Worm (Caenorhabditis elegans) whole organism, L1 larva: ENCODE results near the gene pro-1.
A peak's percentile ranks its signal among the peaks of the same experiment; 100 is the strongest.

Experiments
- C04F5.9 ChIP-seq: sonication (generic microtip); optimal IDR thresholded peaks from 2 replicates; lab custom pipeline; 2016; ENCODE audit warnings: missing genetic modification characterization, missing compliant biosample characterization
- C16A3.4 ChIP-seq: fragments of 150-350 bp; optimal IDR thresholded peaks from 2 replicates; lab custom pipeline; 2014; ENCODE audit warnings: missing biosample characterization, missing genetic modification characterization
- F16B12.6 ChIP-seq: fragments of 150-350 bp; optimal IDR thresholded peaks from 2 replicates; lab custom pipeline; 2014; ENCODE audit warnings: missing biosample characterization, missing genetic modification characterization
- Y116A8C.19 ChIP-seq: sonication (generic microtip); optimal IDR thresholded peaks from 2 replicates; lab custom pipeline; 2016; ENCODE audit warnings: missing compliant biosample characterization, missing genetic modification characterization, borderline replicate concordance
- aha-1 ChIP-seq: fragments of 150-350 bp; optimal IDR thresholded peaks from 2 replicates; lab custom pipeline; 2014; ENCODE audit warnings: missing biosample characterization, missing genetic modification characterization
- alr-1 ChIP-seq: fragments of 200-800 bp; sonication (Bioruptor generic); optimal IDR thresholded peaks from 2 replicates; lab custom pipeline; 2018; ENCODE audit warnings: borderline replicate concordance, mild to moderate bottlenecking, missing genetic modification characterization, missing compliant biosample characterization
- ceh-63 ChIP-seq: fragments of 200-800 bp; sonication (Bioruptor generic); optimal IDR thresholded peaks from 2 replicates; lab custom pipeline; 2018; ENCODE audit warnings: mild to moderate bottlenecking, missing genetic modification characterization, missing compliant biosample characterization
- ceh-8 ChIP-seq: fragments of 200-800 bp; sonication (Bioruptor generic); optimal IDR thresholded peaks from 2 replicates; lab custom pipeline; 2018; ENCODE audit warnings: mild to moderate bottlenecking, missing genetic modification characterization, moderate library complexity, missing compliant biosample characterization
- ceh-88 ChIP-seq: fragments of 200-800 bp; sonication (Bioruptor generic); IDR thresholded peaks from 2 replicates; pipeline ENCODE4 v1.3.6; 2022; ENCODE audit warnings: missing genetic modification characterization, missing compliant biosample characterization
- dpl-1 ChIP-seq, 3 experiments: fragments of 150-350 bp in 2 of 3; sonication (generic microtip) in 1 of 3; optimal IDR thresholded peaks; 2 replicates each; lab custom pipeline; 2014 to 2017; ENCODE audit warnings: missing biosample characterization in 3 of 3, missing genetic modification characterization in 3 of 3, missing genetic modification reagents in 3 of 3
- efl-1 ChIP-seq, 4 experiments: fragments of 150-350 bp; optimal IDR thresholded peaks in 3 of 4; peaks in 1 of 4; 1 replicate in 1 of 4; 2 replicates in 3 of 4; lab custom pipeline; 2014; ENCODE audit warnings: missing biosample characterization in 2 of 4, missing genetic modification characterization in 2 of 4, missing genetic modification reagents in 2 of 4
- efl-3 ChIP-seq: fragments of 200-800 bp; sonication (Bioruptor generic); optimal IDR thresholded peaks from 2 replicates; lab custom pipeline; 2018; ENCODE audit warnings: mild to moderate bottlenecking, missing genetic modification characterization, missing compliant biosample characterization
- elt-2 ChIP-seq: sonication (generic microtip); optimal IDR thresholded peaks from 2 replicates; lab custom pipeline; 2016; ENCODE audit warnings: missing genetic modification characterization, mild to moderate bottlenecking, inconsistent platforms, missing compliant biosample characterization, missing genetic modification reagents
- fkh-4 ChIP-seq: sonication (generic microtip); optimal IDR thresholded peaks from 2 replicates; lab custom pipeline; 2016; ENCODE audit warnings: missing compliant biosample characterization, missing genetic modification characterization, borderline replicate concordance
- hlh-17 ChIP-seq: fragments of 200-800 bp; sonication (Bioruptor generic); optimal IDR thresholded peaks from 2 replicates; lab custom pipeline; 2018; ENCODE audit warnings: missing genetic modification characterization, mild to moderate bottlenecking, missing compliant biosample characterization, moderate library complexity, borderline replicate concordance
- hlh-4 ChIP-seq: sonication (generic microtip); optimal IDR thresholded peaks from 2 replicates; lab custom pipeline; 2016; ENCODE audit warnings: mild to moderate bottlenecking, missing genetic modification characterization, missing compliant biosample characterization
- isw-1 ChIP-seq: fragments of 200-800 bp; sonication (Bioruptor generic); IDR thresholded peaks from 2 replicates; pipeline ENCODE4 v1.3.6; 2022; ENCODE audit warnings: missing genetic modification characterization, missing compliant biosample characterization
- jun-1 ChIP-seq: fragments of 150-350 bp; optimal IDR thresholded peaks from 2 replicates; lab custom pipeline; 2014; ENCODE audit warnings: missing biosample characterization, missing genetic modification reagents, missing genetic modification characterization
- lin-39 ChIP-seq: fragments of 150-350 bp; optimal IDR thresholded peaks from 2 replicates; lab custom pipeline; 2014; ENCODE audit warnings: missing biosample characterization, missing genetic modification reagents, missing genetic modification characterization
- lir-3 ChIP-seq: sonication (generic microtip); optimal IDR thresholded peaks from 2 replicates; lab custom pipeline; 2016; ENCODE audit warnings: mild to moderate bottlenecking, missing genetic modification characterization, moderate library complexity, missing compliant biosample characterization; ENCODE audit not compliant: poor library complexity
- lsy-2 ChIP-seq, 2 experiments: fragments of 150-350 bp; optimal IDR thresholded peaks; 2 replicates each; lab custom pipeline; 2014; ENCODE audit warnings: missing biosample characterization in 2 of 2, missing genetic modification characterization in 2 of 2
- mab-9 ChIP-seq: fragments of 200-800 bp; sonication (Bioruptor generic); IDR thresholded peaks from 2 replicates; pipeline ENCODE4 v1.3.6; 2022; ENCODE audit warnings: missing genetic modification reagents, missing genetic modification characterization, missing compliant biosample characterization
- mef-2 ChIP-seq: fragments of 150-350 bp; optimal IDR thresholded peaks from 2 replicates; lab custom pipeline; 2014; ENCODE audit warnings: missing biosample characterization, missing genetic modification characterization
- nhr-11 ChIP-seq: fragments of 150-350 bp; optimal IDR thresholded peaks from 2 replicates; lab custom pipeline; 2014; ENCODE audit warnings: missing biosample characterization, missing genetic modification characterization
- nhr-19 ChIP-seq: fragments of 200-800 bp; sonication (Bioruptor generic); conservative IDR thresholded peaks from 2 replicates; pipeline ENCODE4 v1.3.6; 2022; ENCODE audit warnings: missing genetic modification characterization, missing compliant biosample characterization
- nhr-20 ChIP-seq: sonication (generic microtip); optimal IDR thresholded peaks from 2 replicates; lab custom pipeline; 2016; ENCODE audit warnings: mild to moderate bottlenecking, missing genetic modification characterization, missing compliant biosample characterization
- nhr-47 ChIP-seq: sonication (generic microtip); optimal IDR thresholded peaks from 2 replicates; lab custom pipeline; 2016; ENCODE audit warnings: mild to moderate bottlenecking, missing genetic modification characterization, moderate library complexity, missing compliant biosample characterization
- nhr-76 ChIP-seq: sonication (generic microtip); optimal IDR thresholded peaks from 2 replicates; lab custom pipeline; 2017; ENCODE audit warnings: missing biosample characterization, missing genetic modification characterization
- nhr-84 ChIP-seq: sonication (generic microtip); optimal IDR thresholded peaks from 2 replicates; lab custom pipeline; 2017; ENCODE audit warnings: missing biosample characterization, missing genetic modification characterization
- nhr-85 ChIP-seq: sonication (generic microtip); peaks from one replicate; lab custom pipeline; 2016; ENCODE audit warnings: missing genetic modification characterization, inconsistent platforms, missing compliant biosample characterization
- pag-3 ChIP-seq: sonication (generic microtip); optimal IDR thresholded peaks from 2 replicates; lab custom pipeline; 2017; ENCODE audit warnings: missing genetic modification characterization, mild to moderate bottlenecking, missing compliant biosample characterization, antibody characterized with exemption, borderline replicate concordance; ENCODE audit not compliant: insufficient read depth
- pqm-1 ChIP-seq: sonication (generic microtip); optimal IDR thresholded peaks from 3 replicates; lab custom pipeline; 2017; ENCODE audit warnings: missing biosample characterization, missing genetic modification characterization
- rnt-1 ChIP-seq: sonication (generic microtip); optimal IDR thresholded peaks from 2 replicates; lab custom pipeline; 2016; ENCODE audit warnings: mild to moderate bottlenecking, missing genetic modification characterization, moderate library complexity, missing compliant biosample characterization
- skn-1 ChIP-seq: fragments of 150-350 bp; optimal IDR thresholded peaks from 2 replicates; lab custom pipeline; 2014; ENCODE audit warnings: missing biosample characterization, missing genetic modification characterization
- sox-4 ChIP-seq: sonication (generic microtip); optimal IDR thresholded peaks from 2 replicates; lab custom pipeline; 2016; ENCODE audit warnings: missing genetic modification characterization, missing compliant biosample characterization
- sptf-1 ChIP-seq: fragments of 150-350 bp; optimal IDR thresholded peaks from 2 replicates; lab custom pipeline; 2014; ENCODE audit warnings: missing biosample characterization, missing genetic modification characterization
- tlp-1 ChIP-seq: fragments of 150-350 bp; optimal IDR thresholded peaks from 2 replicates; lab custom pipeline; 2014; ENCODE audit warnings: missing biosample characterization, missing genetic modification characterization
- unc-30 ChIP-seq: sonication (generic microtip); optimal IDR thresholded peaks from 2 replicates; lab custom pipeline; 2017; ENCODE audit warnings: missing biosample characterization, missing genetic modification characterization
- unc-62 ChIP-seq: fragments of 150-350 bp; optimal IDR thresholded peaks from 2 replicates; lab custom pipeline; 2014; ENCODE audit warnings: missing biosample characterization, missing genetic modification reagents, missing genetic modification characterization
- unc-98 ChIP-seq: fragments of 200-800 bp; sonication (Bioruptor generic); IDR thresholded peaks from 2 replicates; pipeline ENCODE4 v1.3.6; 2022; ENCODE audit warnings: missing genetic modification characterization, missing compliant biosample characterization
- xbp-1 ChIP-seq: sonication (generic microtip); optimal IDR thresholded peaks from 2 replicates; lab custom pipeline; 2016; ENCODE audit warnings: missing genetic modification characterization, missing compliant biosample characterization

The pro-1 gene

DNA sequence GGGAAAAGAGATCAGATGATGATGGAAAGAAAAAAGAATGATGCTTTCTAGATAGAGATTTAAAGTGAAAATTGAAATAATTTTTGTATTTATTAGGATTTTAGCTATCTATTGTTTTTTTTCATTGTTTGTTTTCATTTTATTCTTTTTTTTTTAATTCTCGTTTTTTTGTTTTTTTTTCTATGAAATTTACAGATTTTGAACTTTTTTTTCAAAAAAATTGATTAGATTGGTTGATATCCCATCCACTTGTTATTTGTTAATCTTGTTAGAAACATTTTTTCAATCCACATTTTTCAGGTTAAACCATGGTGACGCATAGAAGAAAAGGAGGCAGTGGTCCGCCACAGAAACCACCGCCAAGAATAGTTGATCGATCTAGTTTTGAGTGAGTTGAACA is 42.2 kb upstream of the pro-1 start, which contains the start of gene algn-9:
Gene algn-9 (plus strand): TSS at position 301 of the 400 bp plus-strand sequence.
- TF ChIP-seq lir-3 (tag; lab: Kevin White, UChicago) = no peak
- no peak for TF ChIP-seq lin-39 (tag; lab: Kevin White, UChicago)
- TF ChIP-seq ceh-63 (GFP tag; lab: Kevin White, UChicago) = no peak
- no peak for TF ChIP-seq C16A3.4 (tag; lab: Kevin White, UChicago)
- TF ChIP-seq xbp-1 (tag; lab: Kevin White, UChicago) = no peak
- no peak for TF ChIP-seq ceh-88 (GFP tag; lab: Robert Waterston, UW)
- no peak for TF ChIP-seq pag-3 (tag; lab: Kevin White, UChicago)

DNA sequence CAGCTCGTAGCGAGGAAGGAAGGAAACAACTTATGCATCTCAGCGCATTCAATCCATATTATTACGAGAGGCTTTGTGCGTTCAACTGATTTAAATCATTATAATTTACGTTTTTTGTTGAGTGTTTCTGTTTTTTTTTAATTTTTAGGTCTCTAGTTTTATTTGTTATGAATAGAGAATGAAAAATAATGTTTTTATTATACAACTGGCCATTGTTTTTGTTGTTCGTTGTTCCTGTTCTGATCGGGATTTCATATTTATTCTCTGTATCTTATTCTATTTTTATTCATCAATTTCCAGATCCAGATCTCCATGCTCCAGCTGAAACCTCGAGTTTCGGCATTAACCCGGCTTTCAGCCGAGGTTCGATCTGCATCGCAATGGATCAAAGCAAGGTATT is 40.5 kb upstream of the pro-1 start, which contains the start of gene mrps-22:
Gene mrps-22 (plus strand): TSS at position 301 of the 400 bp plus-strand sequence.
- TF ChIP-seq fkh-4 (tag; lab: Kevin White, UChicago) = no peak
- no peak for TF ChIP-seq sox-4 (tag; lab: Kevin White, UChicago)
- TF ChIP-seq tlp-1 (tag; lab: Kevin White, UChicago) = no peak
- no peak for TF ChIP-seq skn-1 (tag; lab: Kevin White, UChicago)
- TF ChIP-seq mef-2 (tag; lab: Kevin White, UChicago) = no peak
- TF ChIP-seq, all 84 proteins: peak for 0

DNA sequence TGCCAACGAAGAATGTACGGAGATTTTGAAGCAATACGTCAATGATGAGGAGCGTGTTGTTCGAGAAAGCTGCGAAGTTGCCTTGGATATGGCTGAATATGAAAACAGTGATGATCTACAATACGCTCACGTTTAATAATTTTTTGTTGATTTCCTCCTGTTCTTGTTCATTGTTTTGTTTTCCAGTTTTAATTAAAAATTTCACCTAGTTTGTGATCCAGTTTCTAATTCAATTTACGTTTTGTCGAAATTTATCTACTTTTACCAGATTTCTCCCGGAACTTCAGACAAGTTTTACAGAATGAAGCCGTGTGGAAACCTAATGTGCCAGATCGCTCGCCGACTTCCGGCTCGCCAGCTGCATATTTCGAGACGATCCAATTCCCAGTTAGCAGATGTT is 39.0 kb upstream of the pro-1 start, which contains the start of gene dap-3:
Gene dap-3 (plus strand): TSS at position 301 of the 400 bp plus-strand sequence.
- TF ChIP-seq hlh-17 (GFP tag; lab: Kevin White, UChicago) (no peak), Y116A8C.19 (tag; lab: Kevin White, UChicago) (no peak), nhr-76 (tag; lab: Kevin White, UChicago) (no peak), alr-1 (tag; lab: Kevin White, UChicago) (no peak), isw-1 (GFP tag; lab: Robert Waterston, UW) (no peak), aha-1 (tag; lab: Kevin White, UChicago) (no peak), C04F5.9 (tag; lab: Kevin White, UChicago) (no peak), F16B12.6 (tag; lab: Kevin White, UChicago) (no peak), pag-3 (tag; lab: Kevin White, UChicago) (no peak), rnt-1 (no peak)

DNA sequence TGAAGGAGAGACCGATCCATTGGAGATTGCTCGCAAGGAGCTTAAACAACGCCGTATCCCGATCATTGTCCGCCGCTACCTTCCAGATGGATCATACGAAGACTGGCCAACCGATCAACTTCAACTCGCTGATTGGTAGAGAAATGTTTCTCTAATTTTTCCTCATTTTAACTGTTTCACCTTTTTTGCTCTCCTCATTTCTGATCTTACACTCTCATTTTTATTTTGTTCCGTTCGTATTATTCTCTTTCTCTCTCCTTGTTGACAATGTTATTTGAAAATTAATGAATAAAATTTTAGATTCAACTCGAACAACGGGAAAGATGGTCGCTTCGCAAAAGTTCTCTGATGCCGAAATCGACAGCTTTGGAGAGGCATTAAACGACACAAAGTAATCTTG is 37.9 kb upstream of the pro-1 start, which contains the start of gene dohh-1:
Gene dohh-1 (plus strand): TSS at position 301 of the 400 bp plus-strand sequence.
- no peak for TF ChIP-seq dpl-1 (GFP tag; optimal IDR thresholded peaks at IDR 0.05; lab: Kevin White, UChicago)
- no peak for TF ChIP-seq efl-1 (optimal IDR thresholded peaks at IDR 0.05; lab: Kevin White, UChicago)
- peak in 1 of 2 experiments; percentile 14 for TF ChIP-seq efl-1 (GFP tag; optimal IDR thresholded peaks at IDR 0.05 in 1 of 2; lab: Kevin White, UChicago)
- no peak for TF ChIP-seq efl-3 (GFP tag; lab: Kevin White, UChicago)
- TF ChIP-seq, all 84 proteins: peak for 1

DNA sequence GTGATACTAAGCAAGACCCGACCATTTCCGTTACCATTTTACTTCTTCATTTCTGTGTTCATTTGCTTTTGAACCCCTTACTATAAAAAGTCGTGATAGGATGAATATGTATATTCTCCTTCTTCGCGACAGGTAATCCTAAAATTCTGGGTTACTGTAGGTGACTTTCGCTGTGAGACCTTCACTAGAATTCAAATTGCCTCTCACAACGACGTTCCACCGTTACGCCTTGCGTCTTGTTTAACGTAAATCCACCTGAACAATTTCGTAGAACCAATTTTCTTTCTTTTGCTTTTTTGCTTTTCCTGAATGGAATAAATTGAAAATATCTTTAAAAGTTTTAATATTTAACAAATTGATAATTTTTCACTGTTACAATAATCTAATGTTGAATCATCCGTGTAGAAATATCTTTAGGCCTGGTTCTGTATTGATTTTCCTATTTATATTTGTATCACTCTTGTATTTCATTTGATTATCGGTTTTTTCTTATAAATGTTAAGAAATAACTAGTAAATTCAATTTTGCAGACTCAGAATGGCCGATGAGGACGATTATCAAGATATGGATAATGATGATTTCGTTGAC is 37.1 kb upstream of the pro-1 start, which contains the start of gene rpb-6:
Gene rpb-6 (plus strand): TSS at position 538 of the 588 bp plus-strand sequence.
- no peak for TF ChIP-seq elt-2
- no peak for TF ChIP-seq ceh-8
- no peak for TF ChIP-seq pqm-1 (tag; lab: Kevin White, UChicago)
- peak; percentile 52 to 86 for TF ChIP-seq lsy-2 (tag; optimal IDR thresholded peaks at IDR 0.05; lab: Kevin White, UChicago)
- TF ChIP-seq unc-62 (GFP tag; lab: Kevin White, UChicago) = no peak
- peak; percentile 7 for TF ChIP-seq nhr-20 (tag; lab: Kevin White, UChicago)
- no peak for TF ChIP-seq tlp-1 (tag; lab: Kevin White, UChicago)
- no peak for TF ChIP-seq unc-30 (tag; lab: Kevin White, UChicago)
- TF ChIP-seq alr-1 (tag; lab: Kevin White, UChicago) = no peak
- TF ChIP-seq sptf-1 = no peak
- no peak for TF ChIP-seq nhr-11
- TF ChIP-seq hlh-4 (tag; lab: Kevin White, UChicago) = no peak
- TF ChIP-seq nhr-85 (tag; lab: Kevin White, UChicago) = no peak
- no peak for TF ChIP-seq mab-9 (GFP tag; lab: Robert Waterston, UW)
- peak; percentile 38 for TF ChIP-seq nhr-47 (tag; lab: Kevin White, UChicago)
- no peak for TF ChIP-seq unc-98 (GFP tag; lab: Robert Waterston, UW)
- TF ChIP-seq efl-1 (optimal IDR thresholded peaks at IDR 0.05; lab: Kevin White, UChicago) = peak; percentile 37 to 87
- TF ChIP-seq efl-1 (GFP tag; optimal IDR thresholded peaks at IDR 0.05 in 1 of 2; lab: Kevin White, UChicago) = peak; percentile 87 to 99
- no peak for TF ChIP-seq mef-2 (tag; lab: Kevin White, UChicago)
- TF ChIP-seq fkh-4 (tag; lab: Kevin White, UChicago) = no peak
- no peak for TF ChIP-seq nhr-84 (tag; lab: Kevin White, UChicago)
- no peak for TF ChIP-seq jun-1
- TF ChIP-seq nhr-19 (GFP tag; lab: Robert Waterston, UW) = no peak
